Fruit fly (Drosophila melanogaster) whole organism, embryonic: ENCODE results near the gene DEF8.

Experiments used
- Elba2 ChIP-seq: fragments of 200-800 bp; sonication (Bioruptor generic); optimal IDR thresholded peaks from 3 replicates; lab custom pipeline; 2016; ENCODE audit warnings: missing biosample characterization, missing genetic modification characterization
- esg ChIP-seq: fragments of 200-800 bp; sonication (Bioruptor generic); conservative IDR thresholded peaks from 2 replicates; pipeline ENCODE4 v1.3.6; 2022; ENCODE audit warnings: missing biosample characterization, missing genetic modification characterization

- TF ChIP-seq esg (GFP tag; lab: Robert Waterston, UW) (no peak), Elba2 (GFP tag; lab: Kevin White, UChicago) (no peak)
Measured at dm6 chr3L:12129111-12129510, 2.8 kb upstream of the DEF8 start, which contains the start of gene Lsp2.
